Worm (Caenorhabditis elegans) whole organism, L3 larva: ENCODE data around the gene T14B4.19.

Experiments used
- R02D3.7 ChIP-seq: fragments of 150-350 bp; optimal IDR thresholded peaks from 2 replicates; lab custom pipeline; 2014; ENCODE audit warnings: missing biosample characterization, missing genetic modification characterization
- ZK546.5 ChIP-seq: sonication (generic microtip); optimal IDR thresholded peaks from 2 replicates; lab custom pipeline; 2017; ENCODE audit warnings: missing biosample characterization, missing genetic modification characterization
- aly-2 ChIP-seq: fragments of 150-350 bp; optimal IDR thresholded peaks from 2 replicates; lab custom pipeline; 2014; ENCODE audit warnings: missing biosample characterization, missing genetic modification characterization
- ama-1 ChIP-seq: fragments of 150-350 bp; optimal IDR thresholded peaks from 2 replicates; lab custom pipeline; 2018
- ceh-16 ChIP-seq: sonication (generic microtip); optimal IDR thresholded peaks from 2 replicates; lab custom pipeline; 2017; ENCODE audit warnings: missing biosample characterization, missing genetic modification characterization
- ceh-28 ChIP-seq: fragments of 150-350 bp; optimal IDR thresholded peaks from 2 replicates; lab custom pipeline; 2014; ENCODE audit warnings: missing biosample characterization, missing genetic modification reagents, missing genetic modification characterization
- ceh-82 ChIP-seq: fragments of 150-350 bp; optimal IDR thresholded peaks from 2 replicates; lab custom pipeline; 2014; ENCODE audit warnings: missing biosample characterization, missing genetic modification characterization
- ceh-9 ChIP-seq: sonication (generic microtip); optimal IDR thresholded peaks from 2 replicates; lab custom pipeline; 2018; ENCODE audit warnings: missing biosample characterization, missing genetic modification characterization
- daf-12 ChIP-seq: fragments of 150-350 bp; optimal IDR thresholded peaks from 2 replicates; lab custom pipeline; 2014; ENCODE audit warnings: missing biosample characterization, missing genetic modification reagents, missing genetic modification characterization
- egl-5 ChIP-seq: fragments of 150-350 bp; optimal IDR thresholded peaks from 2 replicates; lab custom pipeline; 2017; ENCODE audit warnings: missing biosample characterization, missing genetic modification reagents, missing genetic modification characterization, inconsistent platforms
- elt-1 ChIP-seq: fragments of 150-350 bp; optimal IDR thresholded peaks from 2 replicates; lab custom pipeline; 2014; ENCODE audit warnings: missing biosample characterization, missing genetic modification characterization
- elt-2 ChIP-seq: sonication (generic microtip); optimal IDR thresholded peaks from 2 replicates; lab custom pipeline; 2016; ENCODE audit warnings: missing genetic modification reagents, mild to moderate bottlenecking, missing genetic modification characterization, missing compliant biosample characterization
- elt-3 ChIP-seq, 3 experiments: fragments of 150-350 bp in 1 of 3; sonication (generic microtip) in 2 of 3; optimal IDR thresholded peaks; 2 replicates in 2 of 3; 4 replicates in 1 of 3; lab custom pipeline; 2014 to 2017; ENCODE audit warnings: missing biosample characterization in 3 of 3, missing genetic modification characterization in 3 of 3
- eor-1 ChIP-seq, 2 experiments: fragments of 150-350 bp; optimal IDR thresholded peaks; 2 replicates each; lab custom pipeline; 2014 to 2018; ENCODE audit warnings: missing biosample characterization in 2 of 2, missing genetic modification characterization in 2 of 2
- fkh-10 ChIP-seq: sonication (generic microtip); optimal IDR thresholded peaks from 2 replicates; lab custom pipeline; 2017; ENCODE audit warnings: missing biosample characterization, missing genetic modification reagents, missing genetic modification characterization
- fkh-2 ChIP-seq: fragments of 150-350 bp; optimal IDR thresholded peaks from 2 replicates; lab custom pipeline; 2014; ENCODE audit warnings: missing biosample characterization, missing genetic modification reagents, missing genetic modification characterization
- fos-1 ChIP-seq: fragments of 150-350 bp; optimal IDR thresholded peaks from 2 replicates; lab custom pipeline; 2014; ENCODE audit warnings: missing biosample characterization, missing genetic modification characterization
- hmg-11 ChIP-seq: sonication (generic microtip); optimal IDR thresholded peaks from 2 replicates; lab custom pipeline; 2016; ENCODE audit warnings: missing genetic modification characterization, missing compliant biosample characterization
- jun-1 ChIP-seq: fragments of 150-350 bp; optimal IDR thresholded peaks from 2 replicates; lab custom pipeline; 2014; ENCODE audit warnings: missing biosample characterization, missing genetic modification reagents, missing genetic modification characterization
- lin-15B ChIP-seq: fragments of 150-350 bp; optimal IDR thresholded peaks from 2 replicates; lab custom pipeline; 2014; ENCODE audit warnings: missing biosample characterization, missing genetic modification characterization
- lin-39 ChIP-seq: fragments of 150-350 bp; optimal IDR thresholded peaks from 2 replicates; lab custom pipeline; 2018; ENCODE audit warnings: missing biosample characterization, missing genetic modification reagents, missing genetic modification characterization
- lsy-12 ChIP-seq: sonication (generic microtip); optimal IDR thresholded peaks from 2 replicates; lab custom pipeline; 2016; ENCODE audit warnings: mild to moderate bottlenecking, missing genetic modification characterization, missing compliant biosample characterization
- mml-1 ChIP-seq: fragments of 150-350 bp; sonication (generic microtip); optimal IDR thresholded peaks from 3 replicates; lab custom pipeline; 2014; ENCODE audit warnings: missing biosample characterization, missing genetic modification characterization
- nfya-1 ChIP-seq: sonication (generic microtip); optimal IDR thresholded peaks from 2 replicates; lab custom pipeline; 2017; ENCODE audit warnings: missing genetic modification characterization, mild to moderate bottlenecking, missing compliant biosample characterization, antibody characterized with exemption, moderate library complexity; ENCODE audit not compliant: insufficient read depth
- nhr-11 ChIP-seq: fragments of 150-350 bp; optimal IDR thresholded peaks from 2 replicates; lab custom pipeline; 2014; ENCODE audit warnings: missing biosample characterization, missing genetic modification characterization
- nhr-12 ChIP-seq: fragments of 150-350 bp; optimal IDR thresholded peaks from 2 replicates; lab custom pipeline; 2014; ENCODE audit warnings: missing biosample characterization, missing genetic modification characterization
- nhr-23 ChIP-seq: fragments of 150-350 bp; optimal IDR thresholded peaks from 2 replicates; lab custom pipeline; 2014; ENCODE audit warnings: missing biosample characterization, missing genetic modification reagents, missing genetic modification characterization
- nhr-237 ChIP-seq: fragments of 150-350 bp; optimal IDR thresholded peaks from 2 replicates; lab custom pipeline; 2014; ENCODE audit warnings: missing biosample characterization, missing genetic modification characterization
- nhr-25 ChIP-seq: sonication (generic microtip); optimal IDR thresholded peaks from 2 replicates; lab custom pipeline; 2017; ENCODE audit warnings: missing biosample characterization, missing genetic modification characterization
- nhr-28 ChIP-seq: fragments of 150-350 bp; optimal IDR thresholded peaks from 2 replicates; lab custom pipeline; 2014; ENCODE audit warnings: missing biosample characterization, missing genetic modification characterization
- nhr-67 ChIP-seq: fragments of 150-350 bp; optimal IDR thresholded peaks from 2 replicates; lab custom pipeline; 2014; ENCODE audit warnings: missing biosample characterization, missing genetic modification characterization
- nhr-76 ChIP-seq: fragments of 150-350 bp; sonication (generic microtip); optimal IDR thresholded peaks from 5 replicates; lab custom pipeline; 2014; ENCODE audit warnings: missing biosample characterization, missing genetic modification characterization
- nhr-77 ChIP-seq: fragments of 150-350 bp; optimal IDR thresholded peaks from 2 replicates; lab custom pipeline; 2014; ENCODE audit warnings: missing biosample characterization, missing genetic modification characterization
- pha-4 ChIP-seq: fragments of 150-350 bp; optimal IDR thresholded peaks from 2 replicates; lab custom pipeline; 2014; ENCODE audit warnings: missing biosample characterization, missing genetic modification reagents, missing genetic modification characterization
- pqm-1 ChIP-seq: fragments of 150-350 bp; optimal IDR thresholded peaks from 2 replicates; lab custom pipeline; 2017; ENCODE audit warnings: missing biosample characterization, missing genetic modification characterization, inconsistent platforms
- sea-2 ChIP-seq: fragments of 150-350 bp; sonication (generic microtip); optimal IDR thresholded peaks from 4 replicates; lab custom pipeline; 2014; ENCODE audit warnings: missing biosample characterization, missing genetic modification reagents, missing genetic modification characterization
- snpc-4 ChIP-seq: fragments of 150-350 bp; optimal IDR thresholded peaks from 2 replicates; lab custom pipeline; 2014; ENCODE audit warnings: missing biosample characterization, missing genetic modification characterization
- tbx-2 ChIP-seq: sonication (generic microtip); optimal IDR thresholded peaks from 2 replicates; lab custom pipeline; 2016; ENCODE audit warnings: mild to moderate bottlenecking, missing genetic modification characterization, missing compliant biosample characterization
- unc-39 ChIP-seq: sonication (generic microtip); optimal IDR thresholded peaks from 4 replicates; lab custom pipeline; 2017; ENCODE audit warnings: missing biosample characterization, missing genetic modification characterization
- unc-62 ChIP-seq: fragments of 150-350 bp; sonication (generic microtip); optimal IDR thresholded peaks from 4 replicates; lab custom pipeline; 2014; ENCODE audit warnings: missing biosample characterization, missing genetic modification reagents, missing genetic modification characterization
- zag-1 ChIP-seq: fragments of 150-350 bp; optimal IDR thresholded peaks from 2 replicates; lab custom pipeline; 2014; ENCODE audit warnings: missing biosample characterization, missing genetic modification characterization
- ztf-11 ChIP-seq: fragments of 150-350 bp; optimal IDR thresholded peaks from 2 replicates; lab custom pipeline; 2014; ENCODE audit warnings: missing biosample characterization, missing genetic modification characterization
- ztf-4 ChIP-seq: fragments of 150-350 bp; optimal IDR thresholded peaks from 2 replicates; lab custom pipeline; 2014; ENCODE audit warnings: missing biosample characterization, missing genetic modification characterization

The T14B4.19 gene

DNA sequence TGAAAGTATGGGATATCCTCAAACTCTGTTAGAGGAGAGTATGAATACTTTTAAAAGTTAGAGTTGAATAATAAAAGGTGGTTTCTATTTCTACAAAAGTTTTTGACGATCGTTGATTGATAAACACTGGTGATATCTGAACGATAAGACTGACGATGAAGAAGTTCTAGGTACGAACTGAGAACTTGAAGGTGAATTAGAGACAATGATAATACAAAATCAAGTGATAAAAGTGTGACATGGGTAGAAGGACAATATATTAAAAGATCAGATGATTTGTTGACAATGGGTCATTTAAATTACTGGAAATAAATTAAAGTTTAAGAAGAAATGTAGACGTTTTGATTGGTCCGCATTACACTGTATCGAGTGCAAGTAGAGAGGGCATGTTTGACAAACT is 17.3 kb downstream of the T14B4.19 start, which contains the start of gene C18H9.5:
C18H9.5 (minus strand) TSS at position 179 of the 400 bp plus-strand sequence.
- TF ChIP-seq ceh-28 (no peak), nhr-25 (tag; lab: Kevin White, UChicago) (no peak), elt-2 (tag; lab: Kevin White, UChicago) (no peak), ceh-16 (tag; lab: Kevin White, UChicago) (no peak), nhr-77 (tag; lab: Kevin White, UChicago) (no peak), mml-1 (tag; lab: Kevin White, UChicago) (no peak), fos-1 (no peak), nhr-67 (tag; lab: Kevin White, UChicago) (no peak), fkh-2 (tag; lab: Kevin White, UChicago) (no peak), snpc-4 (tag; lab: Kevin White, UChicago) (no peak), lsy-12 (tag; lab: Kevin White, UChicago) (no peak), nfya-1 (tag; lab: Kevin White, UChicago) (no peak), sea-2 (GFP tag; lab: Kevin White, UChicago) (no peak), ceh-82 (tag; lab: Kevin White, UChicago) (no peak), nhr-76 (tag; lab: Kevin White, UChicago) (no peak)

DNA sequence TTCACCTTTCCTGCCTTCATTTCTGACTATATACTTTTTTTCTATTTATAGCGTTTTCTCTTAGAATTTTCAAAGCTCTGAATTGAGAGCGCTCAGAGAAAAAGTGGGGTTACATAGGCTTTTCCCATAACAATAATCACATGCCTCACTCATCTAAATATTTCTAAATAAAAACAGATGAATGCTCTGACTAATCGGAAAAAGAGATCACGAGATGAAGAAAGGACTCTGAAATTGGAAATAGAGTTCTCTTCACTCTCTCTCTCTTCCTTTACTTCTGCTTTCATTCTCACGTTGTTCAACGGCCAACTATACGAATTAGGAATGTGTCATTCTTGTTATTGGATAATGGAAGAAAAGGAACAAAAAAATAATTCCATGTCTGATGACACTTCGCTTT is 23.6 kb downstream of the T14B4.19 start:
- TF ChIP-seq nhr-12 (tag; lab: Kevin White, UChicago) = no peak
- TF ChIP-seq nhr-28 (tag; lab: Kevin White, UChicago) = no peak
- peak; percentile 63 for TF ChIP-seq nhr-11 (tag; lab: Kevin White, UChicago)
- TF ChIP-seq mml-1 (tag; lab: Kevin White, UChicago) = no peak
- TF ChIP-seq hmg-11 = no peak

DNA sequence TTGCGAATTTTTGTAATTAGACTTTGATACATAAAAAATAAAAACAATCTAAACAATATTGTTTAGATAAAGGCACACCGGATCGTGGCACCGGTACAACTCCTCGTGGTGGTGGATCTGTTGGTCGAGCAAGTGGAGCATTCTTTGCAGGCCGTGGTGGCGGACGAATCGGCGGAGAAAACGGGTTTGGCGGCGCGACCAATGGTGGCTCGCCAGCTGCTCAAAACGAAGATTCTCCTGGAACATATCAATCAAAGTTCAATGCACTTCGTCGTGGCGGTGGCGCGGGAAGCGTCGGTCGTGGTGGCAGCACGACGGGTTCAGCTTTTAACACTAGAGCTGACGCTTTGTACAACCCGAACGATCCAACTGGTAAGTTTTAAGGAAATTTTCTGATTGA is 26.8 kb downstream of the T14B4.19 start:
- TF ChIP-seq jun-1 (tag; lab: Kevin White, UChicago) (no peak), sea-2 (GFP tag; lab: Kevin White, UChicago) (no peak), aly-2 (no peak), nhr-12 (tag; lab: Kevin White, UChicago) (no peak), fos-1 (no peak), daf-12 (tag; lab: Kevin White, UChicago) (no peak), elt-2 (tag; lab: Kevin White, UChicago) (no peak), R02D3.7 (tag; lab: Kevin White, UChicago) (no peak), eor-1 (tag; optimal IDR thresholded peaks at IDR 0.05; lab: Kevin White, UChicago) (no peak), ztf-4 (tag; lab: Kevin White, UChicago) (no peak), unc-62 (GFP tag; lab: Kevin White, UChicago) (no peak), lsy-12 (tag; lab: Kevin White, UChicago) (no peak), hmg-11 (no peak), ZK546.5 (tag; lab: Kevin White, UChicago) (no peak), mml-1 (tag; lab: Kevin White, UChicago) (no peak), lin-39 (tag; lab: Kevin White, UChicago) (no peak), fkh-10 (GFP tag; lab: Kevin White, UChicago) (no peak)

DNA sequence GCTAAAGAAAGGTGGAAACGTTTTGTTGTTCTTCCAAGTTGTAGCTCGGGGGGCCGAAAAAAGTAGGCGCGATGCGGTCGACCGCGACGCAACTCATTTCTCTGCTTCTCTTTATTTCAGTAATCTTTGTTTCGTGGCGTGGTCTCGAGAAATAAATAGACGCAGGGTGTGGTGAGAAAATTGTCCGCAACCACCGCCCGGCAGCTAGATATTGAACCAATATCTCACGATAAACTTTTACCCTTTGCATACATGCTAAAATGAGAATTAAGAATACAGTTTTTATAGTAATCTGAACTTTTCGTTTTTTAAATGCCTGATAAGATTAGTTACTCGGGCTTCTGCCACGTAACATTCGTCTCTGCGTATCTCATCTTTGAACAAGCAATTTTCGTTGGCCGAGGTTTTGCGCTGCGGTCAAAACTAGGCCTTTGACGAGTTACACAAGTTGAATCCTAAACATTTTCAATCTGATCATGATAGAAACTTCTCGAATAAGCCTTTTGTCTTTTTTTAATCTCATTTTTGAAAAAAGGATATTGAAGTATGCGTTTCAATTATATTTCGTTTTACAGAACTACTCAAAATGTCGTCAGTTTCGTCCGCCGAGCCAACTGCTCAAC is 29.0 kb downstream of the T14B4.19 start, which contains the start of gene gyf-1:
gyf-1 (plus strand) TSS at position 573 of the 623 bp plus-strand sequence.
- TF ChIP-seq nhr-28 (tag; lab: Kevin White, UChicago) (no peak), ztf-4 (tag; lab: Kevin White, UChicago) (no peak), lin-15B (peak; percentile 73), fos-1 (no peak), aly-2 (no peak), unc-39 (tag; lab: Kevin White, UChicago) (no peak), lin-39 (tag; lab: Kevin White, UChicago) (peak; percentile 66), ama-1 (lab: Kevin White, UChicago) (no peak), lsy-12 (tag; lab: Kevin White, UChicago) (no peak), sea-2 (GFP tag; lab: Kevin White, UChicago) (no peak), tbx-2 (tag; lab: Kevin White, UChicago) (no peak), elt-1 (tag; lab: Kevin White, UChicago) (no peak), nhr-23 (tag; lab: Kevin White, UChicago) (peak; percentile 0), eor-1 (tag; optimal IDR thresholded peaks at IDR 0.05; lab: Kevin White, UChicago) (no peak), elt-3 (tag; optimal IDR thresholded peaks at IDR 0.05; lab: Kevin White, UChicago) (no peak), zag-1 (tag; lab: Kevin White, UChicago) (no peak), ceh-82 (tag; lab: Kevin White, UChicago) (no peak), pha-4 (tag; lab: Kevin White, UChicago) (peak; percentile 7), elt-2 (tag; lab: Kevin White, UChicago) (peak; percentile 58), fkh-10 (GFP tag; lab: Kevin White, UChicago) (no peak), fkh-2 (tag; lab: Kevin White, UChicago) (no peak), ztf-11 (no peak), ceh-9 (tag; lab: Kevin White, UChicago) (no peak), R02D3.7 (tag; lab: Kevin White, UChicago) (no peak), mml-1 (tag; lab: Kevin White, UChicago) (no peak), hmg-11 (no peak), nfya-1 (tag; lab: Kevin White, UChicago) (peak; percentile 63), nhr-25 (tag; lab: Kevin White, UChicago) (no peak), nhr-237 (tag; lab: Kevin White, UChicago) (no peak), pqm-1 (peak; percentile 20), nhr-76 (tag; lab: Kevin White, UChicago) (no peak), nhr-67 (tag; lab: Kevin White, UChicago) (no peak), snpc-4 (tag; lab: Kevin White, UChicago) (peak; percentile 61), egl-5 (tag; lab: Kevin White, UChicago) (peak; percentile 31), daf-12 (tag; lab: Kevin White, UChicago) (no peak)
